Worm (Caenorhabditis elegans) whole organism, late embryonic: ENCODE measurements around the gene tag-342.
A peak's percentile ranks its signal among the peaks of the same experiment; 100 is the strongest.

Experiments
- elt-2 ChIP-seq: sonication (generic microtip); optimal IDR thresholded peaks from 2 replicates; lab custom pipeline; 2016; ENCODE audit warnings: missing genetic modification reagents, missing genetic modification characterization, missing compliant biosample characterization
- fkh-10 ChIP-seq: fragments of 150-350 bp; optimal IDR thresholded peaks from 2 replicates; lab custom pipeline; 2014; ENCODE audit warnings: missing biosample characterization, missing genetic modification reagents, missing genetic modification characterization
- hlh-6 ChIP-seq: sonication (generic microtip); optimal IDR thresholded peaks from 2 replicates; lab custom pipeline; 2016; ENCODE audit warnings: missing genotype, missing genetic modification characterization, missing compliant biosample characterization
- lin-11 ChIP-seq: fragments of 200-800 bp; sonication (Bioruptor generic); optimal IDR thresholded peaks from 2 replicates; lab custom pipeline; 2018; ENCODE audit warnings: mild to moderate bottlenecking, missing genetic modification characterization, missing compliant biosample characterization
- madf-2 ChIP-seq: sonication (generic microtip); optimal IDR thresholded peaks from 2 replicates; lab custom pipeline; 2017; ENCODE audit warnings: missing genetic modification characterization, missing compliant biosample characterization
- pqm-1 ChIP-seq: sonication (generic microtip); optimal IDR thresholded peaks from 2 replicates; lab custom pipeline; 2016; ENCODE audit warnings: missing genetic modification characterization, missing compliant biosample characterization
- pros-1 ChIP-seq: fragments of 150-350 bp; optimal IDR thresholded peaks from 2 replicates; lab custom pipeline; 2014; ENCODE audit warnings: missing biosample characterization, missing genetic modification reagents, missing genetic modification characterization

DNA sequence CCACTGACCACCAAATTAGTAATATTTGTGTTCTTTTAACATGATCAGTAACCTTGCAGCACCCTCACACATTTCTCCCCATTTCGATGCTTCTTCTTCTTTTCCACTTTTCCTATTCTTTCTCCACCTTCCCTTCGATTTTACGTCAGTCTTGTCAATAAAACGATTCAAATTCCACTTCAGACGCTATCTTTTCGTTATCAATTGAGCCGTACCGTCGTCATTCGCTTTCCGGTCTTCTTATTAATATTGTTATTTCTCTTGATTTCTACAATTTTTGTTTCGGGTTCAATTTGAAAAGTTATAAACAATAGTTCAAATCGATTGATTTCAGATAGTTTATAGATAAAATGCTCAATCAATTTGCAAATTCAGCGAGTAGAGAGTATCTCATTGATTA lies 19.5 kb downstream of the tag-342 start:
- TF ChIP-seq hlh-6 (tag; lab: Kevin White, UChicago), result no peak
- TF ChIP-seq elt-2 (tag; lab: Kevin White, UChicago), result peak; percentile 6
- no peak for TF ChIP-seq fkh-10 (GFP tag; lab: Kevin White, UChicago)
- no peak for TF ChIP-seq pqm-1 (tag; lab: Kevin White, UChicago)
- no peak for TF ChIP-seq madf-2 (tag; lab: Kevin White, UChicago)
- no peak for TF ChIP-seq lin-11 (tag; lab: Kevin White, UChicago)
- no peak for TF ChIP-seq pros-1 (tag; lab: Kevin White, UChicago)
